Worm (Caenorhabditis elegans): ENCODE measurements around the gene lin-33.

- TF ChIP-seq him-1 (tag; optimal IDR thresholded peaks at IDR 0.05) (peak; percentile 25), W03F9.2 (tag; optimal IDR thresholded peaks at IDR 0.05) (no peak)
Measured at ce11 chrIV:5977276-5977675, 46.8 kb downstream of the lin-33 start.

All from whole organism, L4/young adult.